Fruit fly (Drosophila melanogaster): ENCODE measurements around the gene CG9673.

- TF ChIP-seq h (optimal IDR thresholded peaks at IDR 0.05) (no peak), psq (optimal IDR thresholded peaks at IDR 0.05) (no peak), Myc (optimal IDR thresholded peaks at IDR 0.05) (no peak), ttk (optimal IDR thresholded peaks at IDR 0.05) (no peak), Sin3A (optimal IDR thresholded peaks at IDR 0.05) (no peak)
These were observed 13.7 kb downstream of the CG9673 start for dm6 chrX:16689966-16690365.
